Worm (Caenorhabditis elegans) whole organism, midembryonic: ENCODE results near the gene K10G4.5.

Source experiments
- cog-1 ChIP-seq: sonication (generic microtip); optimal IDR thresholded peaks from 2 replicates; lab custom pipeline; 2016; ENCODE audit warnings: missing genetic modification characterization, missing compliant biosample characterization
- flt-1 ChIP-seq: fragments of 200-800 bp; sonication (Bioruptor generic); IDR thresholded peaks from 2 replicates; pipeline ENCODE4 v1.3.6; 2022; ENCODE audit warnings: missing genetic modification characterization, missing compliant biosample characterization
- ref-1 ChIP-seq: fragments of 200-800 bp; sonication (Bioruptor generic); conservative IDR thresholded peaks from 2 replicates; pipeline ENCODE4 v1.3.6; 2022; ENCODE audit warnings: missing genetic modification reagents, missing genetic modification characterization, missing compliant biosample characterization
- ztf-23 ChIP-seq: fragments of 200-800 bp; sonication (Bioruptor generic); IDR thresholded peaks from 2 replicates; pipeline ENCODE4 v1.3.6; 2022; ENCODE audit warnings: missing genetic modification reagents, missing genetic modification characterization, missing compliant biosample characterization
- ztf-29 ChIP-seq: fragments of 200-800 bp; sonication (Bioruptor generic); IDR thresholded peaks from 2 replicates; pipeline ENCODE4 v1.3.6; 2022; ENCODE audit warnings: missing genetic modification reagents, missing genetic modification characterization, missing compliant biosample characterization

DNA sequence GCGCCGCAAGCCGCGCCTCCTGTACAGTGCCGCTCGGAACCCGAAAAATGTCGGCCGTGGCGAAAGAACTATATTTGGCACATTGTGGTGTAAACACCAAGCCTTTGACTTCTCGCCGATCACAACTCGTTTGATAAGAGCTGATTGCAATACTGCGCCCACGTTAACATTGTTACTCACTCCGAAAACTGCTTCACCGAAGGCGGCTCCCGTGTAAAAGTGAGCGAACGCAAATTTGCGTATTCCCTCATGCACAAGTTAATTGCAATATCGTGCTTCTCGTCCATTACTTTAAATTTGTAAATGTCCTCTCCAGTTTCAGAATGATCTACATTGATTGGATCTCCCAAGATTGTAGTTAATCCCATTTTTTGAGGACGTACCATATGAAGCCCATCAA, 17.1 kb downstream of the K10G4.5 start:
- TF ChIP-seq ztf-23 (no peak), ztf-29 (no peak), flt-1 (GFP tag; lab: Robert Waterston, UW) (no peak), cog-1 (tag; lab: Kevin White, UChicago) (no peak), ref-1 (GFP tag; lab: Robert Waterston, UW) (no peak)
